Worm (Caenorhabditis elegans) whole organism, mixed stage, embryonic: Measurements from ENCODE around the gene mett-10.

ENCODE experiments used
- nhr-237 ChIP-seq: fragments of 150-350 bp; optimal IDR thresholded peaks from 2 replicates; lab custom pipeline; 2014; ENCODE audit warnings: missing biosample characterization, missing genetic modification characterization
- nhr-76 ChIP-seq: sonication (generic microtip); optimal IDR thresholded peaks from 2 replicates; lab custom pipeline; 2017; ENCODE audit warnings: missing biosample characterization, missing genetic modification characterization
- unc-39 ChIP-seq: fragments of 150-350 bp; optimal IDR thresholded peaks from 2 replicates; lab custom pipeline; 2014; ENCODE audit warnings: missing biosample characterization, missing genetic modification characterization
- zip-8 ChIP-seq: fragments of 150-350 bp; optimal IDR thresholded peaks from 2 replicates; lab custom pipeline; 2014; ENCODE audit warnings: missing biosample characterization, missing genetic modification characterization

DNA sequence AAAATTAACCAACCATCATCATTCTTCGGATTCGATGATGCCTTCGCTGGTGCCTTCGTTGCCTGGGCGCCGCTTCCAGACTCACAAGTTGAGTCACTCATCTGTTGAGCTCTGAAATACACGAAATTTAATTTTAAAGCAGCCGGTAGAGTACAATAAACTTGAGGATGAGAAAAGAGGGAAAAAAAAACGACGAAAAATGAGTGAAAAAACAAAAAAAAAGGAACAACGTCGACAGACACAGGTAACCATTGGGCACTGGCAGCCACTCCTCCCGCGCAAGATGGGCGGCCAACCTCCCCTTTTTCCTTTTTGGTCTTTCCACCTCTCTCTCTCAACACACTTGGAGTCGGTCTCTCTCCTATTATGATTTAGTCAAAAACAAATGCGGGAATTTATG is 31.9 kb downstream of the mett-10 start, which contains the start of gene K08E5.1:
- TF ChIP-seq nhr-76 (tag; lab: Kevin White, UChicago) (no peak), nhr-237 (tag; lab: Kevin White, UChicago) (no peak), zip-8 (tag; lab: Kevin White, UChicago) (no peak), unc-39 (tag; lab: Kevin White, UChicago) (no peak)
